In the genomic region with DNA sequence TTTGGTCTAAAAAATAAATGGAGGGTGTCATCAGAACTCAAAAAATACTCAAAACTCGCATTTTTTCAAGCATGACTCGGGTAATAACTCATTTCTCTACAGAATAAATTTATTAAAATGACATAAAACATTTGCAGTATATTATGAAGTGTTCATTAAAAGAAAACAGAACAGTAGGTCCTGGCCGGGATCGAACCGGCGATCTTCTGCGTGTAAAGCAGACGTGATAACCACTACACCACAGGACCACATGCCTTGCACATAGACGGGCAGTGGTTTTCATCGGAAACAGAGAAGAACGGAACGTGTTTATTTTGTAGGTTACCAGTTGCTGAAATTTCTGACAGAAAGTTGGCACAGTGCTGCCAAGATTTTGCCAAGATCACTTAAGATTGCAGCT, we compare ENCODE assay signal across 6 worm cellular contexts.
TF ChIP-seq lines count a peak whose summit lies in the region.

No protein-coding gene starts in this region.

TF ChIP-seq in whole organism, L1 larva, 84 proteins besides CTCF, POLR2A, EP300 and RAD21 (continues in another document):
- TF ChIP-seq fkh-10 (GFP tag; optimal IDR thresholded peaks at IDR 0.05; lab: Kevin White, UChicago) (no peak), hpl-2 (GFP tag; optimal IDR thresholded peaks at IDR 0.05; lab: Kevin White, UChicago) (no peak), snu-23 (GFP tag; optimal IDR thresholded peaks at IDR 0.05; lab: Kevin White, UChicago) (peak; percentile 35), nhr-76 (tag; optimal IDR thresholded peaks at IDR 0.05; lab: Kevin White, UChicago) (no peak), ceh-63 (GFP tag; optimal IDR thresholded peaks at IDR 0.05; lab: Kevin White, UChicago) (no peak), unc-62 (GFP tag; optimal IDR thresholded peaks at IDR 0.05; lab: Kevin White, UChicago) (no peak), jun-1 (tag; optimal IDR thresholded peaks at IDR 0.05; lab: Kevin White, UChicago) (no peak), unc-98 (GFP tag; IDR thresholded peaks at IDR 0.05; lab: Robert Waterston, UW) (no peak), lin-14 (GFP tag; optimal IDR thresholded peaks at IDR 0.05; lab: Kevin White, UChicago) (peak; percentile 2), ceh-88 (GFP tag; IDR thresholded peaks at IDR 0.05; lab: Robert Waterston, UW) (no peak), ceh-82 (tag; optimal IDR thresholded peaks at IDR 0.05; lab: Kevin White, UChicago) (no peak), lin-35 (GFP tag; optimal IDR thresholded peaks at IDR 0.05; lab: Kevin White, UChicago) (peak in 1 of 2 experiments; percentile 5), hlh-17 (GFP tag; optimal IDR thresholded peaks at IDR 0.05; lab: Kevin White, UChicago; ENCODE audit: borderline replicate concordance) (no peak), lin-13 (GFP tag; optimal IDR thresholded peaks at IDR 0.05; lab: Kevin White, UChicago) (no peak), pax-3 (tag; optimal IDR thresholded peaks at IDR 0.05; lab: Kevin White, UChicago) (no peak)

TF ChIP-seq in whole organism, L2 larva, 48 proteins besides CTCF, POLR2A, EP300 and RAD21:
- TF ChIP-seq sem-4 (tag; optimal IDR thresholded peaks at IDR 0.05; lab: Kevin White, UChicago) (no peak), sma-3 (GFP tag; optimal IDR thresholded peaks at IDR 0.05; lab: Kevin White, UChicago) (peak; percentile 37), mdl-1 (tag; optimal IDR thresholded peaks at IDR 0.05; lab: Kevin White, UChicago) (no peak), fos-1 (tag; optimal IDR thresholded peaks at IDR 0.05; lab: Kevin White, UChicago) (peak; percentile 14), ztf-1 (GFP tag; conservative IDR thresholded peaks at IDR 0.05; lab: Robert Waterston, UW) (no peak), nhr-237 (tag; optimal IDR thresholded peaks at IDR 0.05; lab: Kevin White, UChicago) (no peak), ceh-16 (tag; optimal IDR thresholded peaks at IDR 0.05; lab: Kevin White, UChicago) (no peak)
TF ChIP-seq in whole organism, L2 larva: peak in this region for 2.

TF ChIP-seq in whole organism, L3 larva, 47 proteins besides CTCF, POLR2A, EP300 and RAD21:
- no peak for TF ChIP-seq skn-1 (tag; optimal IDR thresholded peaks at IDR 0.05; lab: Kevin White, UChicago)
- TF ChIP-seq lsy-12 (tag; optimal IDR thresholded peaks at IDR 0.05; lab: Kevin White, UChicago): no peak
- TF ChIP-seq nhr-43 (tag; optimal IDR thresholded peaks at IDR 0.05; lab: Kevin White, UChicago; ENCODE audit: poor library complexity, severe bottlenecking): peak; percentile 28
- no peak for TF ChIP-seq ceh-82 (tag; optimal IDR thresholded peaks at IDR 0.05; lab: Kevin White, UChicago)
- TF ChIP-seq nhr-67 (tag; optimal IDR thresholded peaks at IDR 0.05; lab: Kevin White, UChicago): no peak
- TF ChIP-seq snpc-4 (tag; optimal IDR thresholded peaks at IDR 0.05; lab: Kevin White, UChicago): no peak
- no peak for TF ChIP-seq elt-2 (tag; optimal IDR thresholded peaks at IDR 0.05; lab: Kevin White, UChicago)
- TF ChIP-seq nhr-28 (tag; optimal IDR thresholded peaks at IDR 0.05; lab: Kevin White, UChicago): no peak
- TF ChIP-seq eor-1 (tag; optimal IDR thresholded peaks at IDR 0.05; lab: Kevin White, UChicago): no peak
- TF ChIP-seq nhr-11 (tag; optimal IDR thresholded peaks at IDR 0.05; lab: Kevin White, UChicago): no peak
- TF ChIP-seq ceh-16 (tag; optimal IDR thresholded peaks at IDR 0.05; lab: Kevin White, UChicago): no peak
- no peak for TF ChIP-seq zag-1 (tag; optimal IDR thresholded peaks at IDR 0.05; lab: Kevin White, UChicago)
- TF ChIP-seq pha-4 (tag; optimal IDR thresholded peaks at IDR 0.05; lab: Kevin White, UChicago): peak; percentile 2
- TF ChIP-seq ztf-4 (tag; optimal IDR thresholded peaks at IDR 0.05; lab: Kevin White, UChicago): no peak

TF ChIP-seq in whole organism, L4 larva, 104 proteins besides CTCF, POLR2A, EP300 and RAD21 (continues in another document):
- TF ChIP-seq ztf-7 (tag; optimal IDR thresholded peaks at IDR 0.05; lab: Kevin White, UChicago): no peak
- TF ChIP-seq set-16 (GFP tag; IDR thresholded peaks at IDR 0.05; lab: Robert Waterston, UW): no peak
- TF ChIP-seq cey-2 (tag; optimal IDR thresholded peaks at IDR 0.05; lab: Kevin White, UChicago; ENCODE audit: borderline replicate concordance, insufficient read depth): no peak
- TF ChIP-seq pha-4 (GFP tag; IDR thresholded peaks at IDR 0.05; lab: Robert Waterston, UW): peak; percentile 71; the same call in 1 of the 2 replicates
- no peak for TF ChIP-seq pha-4 (tag; optimal IDR thresholded peaks at IDR 0.05; lab: Kevin White, UChicago)
- TF ChIP-seq Y75B8A.6 (GFP tag; IDR thresholded peaks at IDR 0.05; lab: Robert Waterston, UW): no peak
- peak; percentile 75 for TF ChIP-seq tra-1 (GFP tag; IDR thresholded peaks at IDR 0.05; lab: Robert Waterston, UW)
- TF ChIP-seq dmd-8 (GFP tag; IDR thresholded peaks at IDR 0.05; lab: Robert Waterston, UW): peak; percentile 78
- TF ChIP-seq spr-3 (GFP tag; optimal IDR thresholded peaks at IDR 0.05; lab: Kevin White, UChicago): no peak
- no peak for TF ChIP-seq dpl-1 (GFP tag; optimal IDR thresholded peaks at IDR 0.05; lab: Kevin White, UChicago)
- peak; percentile 20 for TF ChIP-seq unc-130 (GFP tag; optimal IDR thresholded peaks at IDR 0.05; lab: Kevin White, UChicago)
- TF ChIP-seq zip-11 (GFP tag; IDR thresholded peaks at IDR 0.05; lab: Robert Waterston, UW): no peak
- TF ChIP-seq dmd-9 (GFP tag; IDR thresholded peaks at IDR 0.05; lab: Robert Waterston, UW): 0 out of 2 replicates have a peak, but pooled peaks have one; percentile 13
- no peak for TF ChIP-seq nhr-28 (tag; optimal IDR thresholded peaks at IDR 0.05; lab: Kevin White, UChicago)
- peak in 1 of 2 experiments; percentile 22 for TF ChIP-seq daf-16 (GFP tag; optimal IDR thresholded peaks at IDR 0.05; lab: Kevin White, UChicago)
- peak; percentile 81 for TF ChIP-seq daf-16 (tag; optimal IDR thresholded peaks at IDR 0.05; lab: Kevin White, UChicago)
- TF ChIP-seq aha-1 (tag; lab: Kevin White, UChicago): peak; percentile 96
- peak; percentile 88 for TF ChIP-seq lim-7 (GFP tag; IDR thresholded peaks at IDR 0.05; lab: Robert Waterston, UW)

TF ChIP-seq in whole organism, early embryonic, 17 proteins besides CTCF, POLR2A, EP300 and RAD21:
- TF ChIP-seq hmbx-1 (tag; optimal IDR thresholded peaks at IDR 0.05; lab: Kevin White, UChicago): no peak
- TF ChIP-seq pes-1 (GFP tag; IDR thresholded peaks at IDR 0.05; lab: Robert Waterston, UW): 0 out of 2 replicates have a peak, but pooled peaks have one; percentile 50
- no peak for TF ChIP-seq tbx-37 (GFP tag; conservative IDR thresholded peaks at IDR 0.05; lab: Robert Waterston, UW)
- TF ChIP-seq ama-1 (optimal IDR thresholded peaks at IDR 0.05; lab: Kevin White, UChicago): no peak
- TF ChIP-seq hnd-1 (tag; optimal IDR thresholded peaks at IDR 0.05; lab: Kevin White, UChicago): no peak
- no peak for TF ChIP-seq aly-1 (tag; optimal IDR thresholded peaks at IDR 0.05; lab: Kevin White, UChicago)

TF ChIP-seq in whole organism, young adult, 124 proteins besides CTCF, POLR2A, EP300 and RAD21 (continues in another document):
- TF ChIP-seq ztf-3 (GFP tag; optimal IDR thresholded peaks at IDR 0.05; lab: Kevin White, UChicago) (no peak), T26A5.8 (tag; optimal IDR thresholded peaks at IDR 0.05; lab: Kevin White, UChicago) (peak; percentile 51), madf-10 (tag; optimal IDR thresholded peaks at IDR 0.05; lab: Kevin White, UChicago) (peak; percentile 60), attf-3 (GFP tag; conservative IDR thresholded peaks at IDR 0.05; lab: Robert Waterston, UW) (no peak), snpc-4 (GFP tag; optimal IDR thresholded peaks at IDR 0.05; lab: Kevin White, UChicago) (peak; percentile 73), snpc-4 (tag; optimal IDR thresholded peaks at IDR 0.05; lab: Kevin White, UChicago) (peak in 3 of 4 experiments; percentile 59 to 80 (median 70)), nfya-2 (GFP tag; IDR thresholded peaks at IDR 0.05; lab: Robert Waterston, UW) (no peak), somi-1 (GFP tag; optimal IDR thresholded peaks at IDR 0.05; lab: Kevin White, UChicago) (no peak), ztf-22 (GFP tag; optimal IDR thresholded peaks at IDR 0.05; lab: Kevin White, UChicago) (no peak), bed-2 (GFP tag; IDR thresholded peaks at IDR 0.05; lab: Robert Waterston, UW) (no peak), repo-1 (tag; optimal IDR thresholded peaks at IDR 0.05; lab: Kevin White, UChicago) (no peak), die-1 (tag; optimal IDR thresholded peaks at IDR 0.05; lab: Kevin White, UChicago) (peak; percentile 83), lir-1 (GFP tag; conservative IDR thresholded peaks at IDR 0.05; lab: Robert Waterston, UW) (no peak), Y53G8AR.9 (GFP tag; conservative IDR thresholded peaks at IDR 0.05; lab: Robert Waterston, UW) (0 out of 2 replicates have a peak, but pooled peaks have one; percentile 29), nhr-90 (tag; optimal IDR thresholded peaks at IDR 0.05; lab: Kevin White, UChicago) (peak; percentile 86), Y95B8A.8 (GFP tag; IDR thresholded peaks at IDR 0.05; lab: Robert Waterston, UW) (0 out of 2 replicates have a peak, but pooled peaks have one; percentile 34), nfya-1 (tag; optimal IDR thresholded peaks at IDR 0.05; lab: Kevin White, UChicago; ENCODE audit: borderline replicate concordance, insufficient read depth) (no peak), K11D2.4 (GFP tag; IDR thresholded peaks at IDR 0.05; lab: Robert Waterston, UW) (no peak), madf-8 (GFP tag; conservative IDR thresholded peaks at IDR 0.05; lab: Robert Waterston, UW) (no peak), snpc-1.1 (tag; optimal IDR thresholded peaks at IDR 0.05; lab: Kevin White, UChicago; ENCODE audit: insufficient read depth) (peak; percentile 4), ztf-25 (GFP tag; IDR thresholded peaks at IDR 0.05; lab: Robert Waterston, UW) (peak; percentile 84; the same call in 1 of the 2 replicates), dpl-1 (GFP tag; optimal IDR thresholded peaks at IDR 0.05; lab: Kevin White, UChicago) (no peak), rpc-1 (optimal IDR thresholded peaks at IDR 0.05; lab: Kevin White, UChicago) (peak; percentile 83), rpc-1 (tag; optimal IDR thresholded peaks at IDR 0.05; lab: Kevin White, UChicago) (peak; percentile 97), nhr-179 (tag; optimal IDR thresholded peaks at IDR 0.05; lab: Kevin White, UChicago) (peak; percentile 61), Y67H2A.10 (GFP tag; conservative IDR thresholded peaks at IDR 0.05; lab: Robert Waterston, UW) (no peak), F10E7.11 (tag; optimal IDR thresholded peaks at IDR 0.05; lab: Kevin White, UChicago) (peak; percentile 59), dox-1 (GFP tag; IDR thresholded peaks at IDR 0.05; lab: Robert Waterston, UW) (peak; percentile 82), B0336.3 (GFP tag; IDR thresholded peaks at IDR 0.05; lab: Robert Waterston, UW) (peak; percentile 49; the same call in 1 of the 2 replicates), lin-35 (GFP tag; optimal IDR thresholded peaks at IDR 0.05; lab: Kevin White, UChicago) (no peak), Y53F4B.3 (GFP tag; IDR thresholded peaks at IDR 0.05; lab: Robert Waterston, UW) (peak; percentile 41), nhr-27 (tag; optimal IDR thresholded peaks at IDR 0.05; lab: Kevin White, UChicago) (no peak), ets-4 (GFP tag; optimal IDR thresholded peaks at IDR 0.05; lab: Kevin White, UChicago) (no peak)
